Worm (Caenorhabditis elegans): ENCODE measurements around the gene mtr-4.

mtr-4 gene

ce11 chrIV:9857952-9858488 lies 32.5 kb downstream of the mtr-4 start, which contains the start of gene npp-1 (continued):
- no peak for TF ChIP-seq lin-13 (GFP tag; optimal IDR thresholded peaks at IDR 0.05)
- TF ChIP-seq snpc-4 (tag; optimal IDR thresholded peaks at IDR 0.05), result no peak
- no peak for TF ChIP-seq aly-2 (tag; optimal IDR thresholded peaks at IDR 0.05)
- no peak for TF ChIP-seq ceh-82 (tag; optimal IDR thresholded peaks at IDR 0.05)

- no peak for TF ChIP-seq lsy-2 (tag; optimal IDR thresholded peaks at IDR 0.05)
Measured at ce11 chrIV:9858970-9859369, 33.5 kb downstream of the mtr-4 start.

- no peak for TF ChIP-seq aly-2 (tag; optimal IDR thresholded peaks at IDR 0.05)
- TF ChIP-seq nhr-23 (tag; optimal IDR thresholded peaks at IDR 0.05), result no peak
- TF ChIP-seq ztf-1 (GFP tag; conservative IDR thresholded peaks at IDR 0.05), result no peak
- TF ChIP-seq elt-1 (tag; optimal IDR thresholded peaks at IDR 0.05), result no peak
- no peak for TF ChIP-seq ztf-11 (tag; optimal IDR thresholded peaks at IDR 0.05)
- TF ChIP-seq ztf-4 (tag; optimal IDR thresholded peaks at IDR 0.05), result no peak
- TF ChIP-seq egl-27 (tag; optimal IDR thresholded peaks at IDR 0.05), result no peak
- no peak for TF ChIP-seq nhr-21 (tag; optimal IDR thresholded peaks at IDR 0.05)
- TF ChIP-seq elt-3 (tag; optimal IDR thresholded peaks at IDR 0.05), result no peak
- no peak for TF ChIP-seq blmp-1 (tag; optimal IDR thresholded peaks at IDR 0.05; ENCODE audit: insufficient read depth)
- no peak for TF ChIP-seq lsy-2 (tag; optimal IDR thresholded peaks at IDR 0.05)
- no peak for TF ChIP-seq F13H6.1 (tag; optimal IDR thresholded peaks at IDR 0.05)
- no peak for TF ChIP-seq unc-62 (GFP tag; optimal IDR thresholded peaks at IDR 0.05)
- no peak for TF ChIP-seq ceh-82 (tag; optimal IDR thresholded peaks at IDR 0.05)
- no peak for TF ChIP-seq mdl-1 (tag; optimal IDR thresholded peaks at IDR 0.05)
- TF ChIP-seq ZK546.5 (tag; optimal IDR thresholded peaks at IDR 0.05), result no peak
- TF ChIP-seq skn-1 (tag; optimal IDR thresholded peaks at IDR 0.05), result no peak
- TF ChIP-seq nhr-6 (tag; optimal IDR thresholded peaks at IDR 0.05), result no peak
- TF ChIP-seq sem-4 (tag; optimal IDR thresholded peaks at IDR 0.05), result no peak
Measured at ce11 chrIV:9861921-9862320, 36.4 kb downstream of the mtr-4 start, which contains the start of gene K07F5.14. TSS of gene K07F5.14 (plus strand) at chrIV:9862221.

ce11 chrIV:9863817-9864216 lies 38.3 kb downstream of the mtr-4 start, which contains the start of gene K07F5.16:
TSS of gene K07F5.16 (plus strand) at chrIV:9864117.
- no peak for TF ChIP-seq nhr-21 (tag; optimal IDR thresholded peaks at IDR 0.05)
- no peak for TF ChIP-seq mdl-1 (tag; optimal IDR thresholded peaks at IDR 0.05)
- no peak for TF ChIP-seq nhr-10 (tag; optimal IDR thresholded peaks at IDR 0.05)
- TF ChIP-seq sem-4 (tag; optimal IDR thresholded peaks at IDR 0.05), result no peak
- no peak for TF ChIP-seq ztf-11 (tag; optimal IDR thresholded peaks at IDR 0.05)
- TF ChIP-seq lin-39 (tag; optimal IDR thresholded peaks at IDR 0.05), result no peak
- TF ChIP-seq unc-62 (GFP tag; optimal IDR thresholded peaks at IDR 0.05), result no peak
- no peak for TF ChIP-seq ztf-1 (GFP tag; conservative IDR thresholded peaks at IDR 0.05)
- no peak for TF ChIP-seq sma-9 (GFP tag; optimal IDR thresholded peaks at IDR 0.05)
- TF ChIP-seq sma-9 (tag; optimal IDR thresholded peaks at IDR 0.05), result no peak
- TF ChIP-seq gmeb-1 (tag; optimal IDR thresholded peaks at IDR 0.05), result no peak
- TF ChIP-seq dmd-4 (tag; optimal IDR thresholded peaks at IDR 0.05), result no peak
- no peak for TF ChIP-seq ama-1 (optimal IDR thresholded peaks at IDR 0.05)
- TF ChIP-seq F13H6.1 (tag; optimal IDR thresholded peaks at IDR 0.05), result no peak
- TF ChIP-seq peb-1 (tag; optimal IDR thresholded peaks at IDR 0.05), result no peak
- TF ChIP-seq mbf-1 (tag; optimal IDR thresholded peaks at IDR 0.05), result no peak
- TF ChIP-seq Y55F3AM.14 (GFP tag; optimal IDR thresholded peaks at IDR 0.05), result no peak

- no peak for TF ChIP-seq ztf-11 (tag; optimal IDR thresholded peaks at IDR 0.05)
- no peak for TF ChIP-seq blmp-1 (tag; optimal IDR thresholded peaks at IDR 0.05; ENCODE audit: insufficient read depth)
- TF ChIP-seq sem-4 (tag; optimal IDR thresholded peaks at IDR 0.05), result no peak
- no peak for TF ChIP-seq mdl-1 (tag; optimal IDR thresholded peaks at IDR 0.05)
- TF ChIP-seq ZK546.5 (tag; optimal IDR thresholded peaks at IDR 0.05), result no peak
- no peak for TF ChIP-seq peb-1 (tag; optimal IDR thresholded peaks at IDR 0.05)
- TF ChIP-seq nhr-23 (tag; optimal IDR thresholded peaks at IDR 0.05), result no peak
- TF ChIP-seq fos-1 (tag; optimal IDR thresholded peaks at IDR 0.05), result no peak
- TF ChIP-seq snpc-4 (tag; optimal IDR thresholded peaks at IDR 0.05), result no peak
Measured at ce11 chrIV:9864778-9865177, 39.3 kb downstream of the mtr-4 start, which contains the start of the genes K07F5.15 and K07F5.22. TSS of gene K07F5.15 (plus strand) at chrIV:9865078. TSS of gene K07F5.22 (plus strand) at chrIV:9865078.

ce11 chrIV:9866865-9867264 lies 41.4 kb downstream of the mtr-4 start:
- no peak for TF ChIP-seq ceh-16 (tag; optimal IDR thresholded peaks at IDR 0.05)
- TF ChIP-seq lin-39 (tag; optimal IDR thresholded peaks at IDR 0.05), result no peak
- no peak for TF ChIP-seq nhr-129 (tag; optimal IDR thresholded peaks at IDR 0.05)
- no peak for TF ChIP-seq nhr-77 (tag; optimal IDR thresholded peaks at IDR 0.05)
- TF ChIP-seq peb-1 (tag; optimal IDR thresholded peaks at IDR 0.05), result no peak
- TF ChIP-seq F13H6.1 (tag; optimal IDR thresholded peaks at IDR 0.05), result no peak
- TF ChIP-seq nhr-10 (tag; optimal IDR thresholded peaks at IDR 0.05), result no peak
- TF ChIP-seq ztf-11 (tag; optimal IDR thresholded peaks at IDR 0.05), result no peak
- TF ChIP-seq Y55F3AM.14 (GFP tag; optimal IDR thresholded peaks at IDR 0.05), result no peak
- TF ChIP-seq elt-1 (tag; optimal IDR thresholded peaks at IDR 0.05), result no peak
- no peak for TF ChIP-seq C34F6.9 (tag; optimal IDR thresholded peaks at IDR 0.05)

Measured in whole organism, L2 larva.